Worm (Caenorhabditis elegans) whole organism, young adult: Measurements from ENCODE around the gene nhr-18.

Experiments used
- F55B11.4 ChIP-seq: sonication (generic microtip); optimal IDR thresholded peaks from 2 replicates; lab custom pipeline; 2016; ENCODE audit warnings: missing compliant biosample characterization, missing genetic modification characterization, borderline replicate concordance; ENCODE audit not compliant: insufficient read depth
- Y53G8AR.9 ChIP-seq: fragments of 200-800 bp; sonication (Bioruptor generic); conservative IDR thresholded peaks from 2 replicates; pipeline ENCODE4 v1.3.6; 2022; ENCODE audit warnings: missing genetic modification reagents, missing genetic modification characterization, missing compliant biosample characterization
- hlh-26 ChIP-seq: fragments of 200-800 bp; sonication (Bioruptor generic); conservative IDR thresholded peaks from 2 replicates; pipeline ENCODE4 v1.3.6; 2022; ENCODE audit warnings: missing genetic modification reagents, missing genetic modification characterization, missing compliant biosample characterization
- hmg-1.2 ChIP-seq: fragments of 200-800 bp; sonication (Bioruptor generic); IDR thresholded peaks from 2 replicates; pipeline ENCODE4 v1.3.6; 2022; ENCODE audit warnings: missing genetic modification reagents, missing genetic modification characterization, missing compliant biosample characterization
- madf-6 ChIP-seq: fragments of 200-800 bp; sonication (Bioruptor generic); IDR thresholded peaks from 2 replicates; pipeline ENCODE4 v1.3.6; 2022; ENCODE audit warnings: missing genetic modification reagents, missing genetic modification characterization, missing compliant biosample characterization
- nfyb-1 ChIP-seq: fragments of 200-800 bp; sonication (Bioruptor generic); IDR thresholded peaks from 2 replicates; pipeline ENCODE4 v1.3.6; 2022; ENCODE audit warnings: missing genetic modification reagents, missing genetic modification characterization, missing compliant biosample characterization
- nhr-120 ChIP-seq: fragments of 200-800 bp; sonication (Bioruptor generic); IDR thresholded peaks from 2 replicates; pipeline ENCODE4 v1.3.6; 2022; ENCODE audit warnings: missing genetic modification characterization, missing compliant biosample characterization
- snpc-1.1 ChIP-seq: sonication (generic microtip); optimal IDR thresholded peaks from 2 replicates; lab custom pipeline; 2017; ENCODE audit warnings: missing genetic modification characterization, mild to moderate bottlenecking, missing compliant biosample characterization, antibody characterized with exemption, moderate library complexity, missing genotype, missing genetic modification reagents; ENCODE audit not compliant: insufficient read depth
- tbx-9 ChIP-seq: sonication (generic microtip); optimal IDR thresholded peaks from 2 replicates; lab custom pipeline; 2016; ENCODE audit warnings: borderline replicate concordance, missing genetic modification characterization, inconsistent platforms, missing compliant biosample characterization
- unc-62 ChIP-seq: fragments of 150-350 bp; optimal IDR thresholded peaks from 2 replicates; lab custom pipeline; 2014; ENCODE audit warnings: missing biosample characterization, missing genetic modification reagents, missing genetic modification characterization
- xnd-1 ChIP-seq: sonication (generic microtip); optimal IDR thresholded peaks from 2 replicates; lab custom pipeline; 2016; ENCODE audit warnings: missing genotype, missing genetic modification reagents, missing genetic modification characterization, missing compliant biosample characterization
- ztf-28 ChIP-seq: fragments of 200-800 bp; sonication (Bioruptor generic); IDR thresholded peaks from 2 replicates; pipeline ENCODE4 v1.3.6; 2022; ENCODE audit warnings: missing genetic modification reagents, missing genetic modification characterization, missing compliant biosample characterization

ce11 chrV:2221764-2222163 lies 5.2 kb upstream of the nhr-18 start, which contains the start of gene nhr-128:
- no peak for TF ChIP-seq tbx-9 (tag; lab: Kevin White, UChicago)
- TF ChIP-seq unc-62 (GFP tag; lab: Kevin White, UChicago), result no peak
- no peak for TF ChIP-seq hlh-26
- TF ChIP-seq F55B11.4, result no peak
- TF ChIP-seq ztf-28 (GFP tag; lab: Robert Waterston, UW), result no peak
- TF ChIP-seq snpc-1.1 (tag; lab: Kevin White, UChicago), result no peak
- no peak for TF ChIP-seq xnd-1 (tag; lab: Kevin White, UChicago)
- no peak for TF ChIP-seq nhr-120 (GFP tag; lab: Robert Waterston, UW)
- no peak for TF ChIP-seq madf-6 (GFP tag; lab: Robert Waterston, UW)
- no peak for TF ChIP-seq nfyb-1 (GFP tag; lab: Robert Waterston, UW)
- no peak for TF ChIP-seq hmg-1.2 (GFP tag; lab: Robert Waterston, UW)
- TF ChIP-seq Y53G8AR.9 (GFP tag; lab: Robert Waterston, UW), result no peak
